Fruit fly (Drosophila melanogaster): Measurements from ENCODE around the gene Rsf1.

The Rsf1 gene

dm6 chr2L:10220501-10221386, 42.6 kb downstream of the Rsf1 start, which contains the start of the genes Npc1a and Prosalpha6 (continued):
- TF ChIP-seq lab (GFP tag; optimal IDR thresholded peaks at IDR 0.05): no peak
- TF ChIP-seq mam (GFP tag; optimal IDR thresholded peaks at IDR 0.05): peak; percentile 1
- TF ChIP-seq Rfx (GFP tag; IDR thresholded peaks at IDR 0.05): no peak
- TF ChIP-seq kay (GFP tag; optimal IDR thresholded peaks at IDR 0.05): no peak
- TF ChIP-seq Kr (GFP tag; optimal IDR thresholded peaks at IDR 0.05): no peak
- TF ChIP-seq CG34422 (GFP tag; IDR thresholded peaks at IDR 0.05): peak; percentile 34; the same call in 1 of the 3 replicates
- TF ChIP-seq CG2875 (GFP tag; optimal IDR thresholded peaks at IDR 0.05): no peak
- no peak for TF ChIP-seq H15 (GFP tag; IDR thresholded peaks at IDR 0.05)
- TF ChIP-seq prd (optimal IDR thresholded peaks at IDR 0.05): no peak
- TF ChIP-seq prd (GFP tag; IDR thresholded peaks at IDR 0.05): no peak
- TF ChIP-seq CG15011 (GFP tag; optimal IDR thresholded peaks at IDR 0.05): no peak
- peak; percentile 36 for TF ChIP-seq CG34376 (GFP tag; optimal IDR thresholded peaks at IDR 0.05)
- no peak for TF ChIP-seq disco-r (GFP tag; optimal IDR thresholded peaks at IDR 0.05)
- TF ChIP-seq CG15479 (GFP tag; optimal IDR thresholded peaks at IDR 0.05): no peak
- peak; percentile 5 for TF ChIP-seq Fer1 (GFP tag; optimal IDR thresholded peaks at IDR 0.05)
- peak; percentile 77 for TF ChIP-seq CG8290 (GFP tag; optimal IDR thresholded peaks at IDR 0.05)
- TF ChIP-seq CG8290 (tag; optimal IDR thresholded peaks at IDR 0.05): peak; percentile 72 to 82
- TF ChIP-seq Ets97D (GFP tag; optimal IDR thresholded peaks at IDR 0.05): peak; percentile 68
- TF ChIP-seq B-H2 (GFP tag; optimal IDR thresholded peaks at IDR 0.05): no peak
- TF ChIP-seq E2f2 (GFP tag; IDR thresholded peaks at IDR 0.05): no peak; the same call in 1 of the 2 replicates
- TF ChIP-seq CG15073 (GFP tag; optimal IDR thresholded peaks at IDR 0.05): no peak
- TF ChIP-seq Myb (GFP tag; optimal IDR thresholded peaks at IDR 0.05): peak; percentile 11
- peak; percentile 71; the same call in 2 of the 3 replicates for TF ChIP-seq CG16813 (GFP tag; IDR thresholded peaks at IDR 0.05; ENCODE audit: partially characterized antibody)
- peak; percentile 39 for TF ChIP-seq trem (tag; optimal IDR thresholded peaks at IDR 0.05)
- peak; percentile 70 for TF ChIP-seq CG1024 (GFP tag; IDR thresholded peaks at IDR 0.05)
- no peak for TF ChIP-seq CG31388 (GFP tag; optimal IDR thresholded peaks at IDR 0.05)
- TF ChIP-seq CG1603 (tag; optimal IDR thresholded peaks at IDR 0.05): peak; percentile 100
- no peak for TF ChIP-seq NK7.1 (GFP tag; optimal IDR thresholded peaks at IDR 0.05)
- TF ChIP-seq CG10543 (GFP tag; optimal IDR thresholded peaks at IDR 0.05): no peak
- no peak for TF ChIP-seq CG13123 (GFP tag; optimal IDR thresholded peaks at IDR 0.05)
- TF ChIP-seq stc (GFP tag; IDR thresholded peaks at IDR 0.05): no peak
- no peak for TF ChIP-seq pb (GFP tag; optimal IDR thresholded peaks at IDR 0.05)
- TF ChIP-seq Meics (GFP tag; optimal IDR thresholded peaks at IDR 0.05): no peak
- TF ChIP-seq CG4820 (GFP tag; optimal IDR thresholded peaks at IDR 0.05): peak; percentile 34
- no peak for TF ChIP-seq C15 (GFP tag; IDR thresholded peaks at IDR 0.05)
- no peak for TF ChIP-seq aop (GFP tag; IDR thresholded peaks at IDR 0.05)
- peak; percentile 32 for TF ChIP-seq CG18262 (tag; optimal IDR thresholded peaks at IDR 0.05)
- no peak for TF ChIP-seq btn (GFP tag; optimal IDR thresholded peaks at IDR 0.05)
- TF ChIP-seq CG1529 (GFP tag; optimal IDR thresholded peaks at IDR 0.05): no peak
- TF ChIP-seq dmrt99B (tag; optimal IDR thresholded peaks at IDR 0.05): no peak
- TF ChIP-seq D19B (GFP tag; optimal IDR thresholded peaks at IDR 0.05): peak; percentile 11
- TF ChIP-seq CG10267 (tag; optimal IDR thresholded peaks at IDR 0.05): peak; percentile 20
- TF ChIP-seq Atf3 (GFP tag; optimal IDR thresholded peaks at IDR 0.05): no peak
- TF ChIP-seq Bgb (GFP tag; IDR thresholded peaks at IDR 0.05; ENCODE audit: partially characterized antibody): peak; percentile 62
- no peak for TF ChIP-seq Mrtf (GFP tag; IDR thresholded peaks at IDR 0.05)
- TF ChIP-seq CG6254 (GFP tag; optimal IDR thresholded peaks at IDR 0.05): peak; percentile 53
- TF ChIP-seq fd102C (GFP tag; optimal IDR thresholded peaks at IDR 0.05): no peak
- no peak for TF ChIP-seq ro (GFP tag; IDR thresholded peaks at IDR 0.05)
- TF ChIP-seq Hand (GFP tag; optimal IDR thresholded peaks at IDR 0.05): no peak
- TF ChIP-seq CG30403 (GFP tag; optimal IDR thresholded peaks at IDR 0.05): peak; percentile 37

Measured in whole organism, embryonic.